Worm (Caenorhabditis elegans): Measurements from ENCODE around the gene jnk-1.

DNA sequence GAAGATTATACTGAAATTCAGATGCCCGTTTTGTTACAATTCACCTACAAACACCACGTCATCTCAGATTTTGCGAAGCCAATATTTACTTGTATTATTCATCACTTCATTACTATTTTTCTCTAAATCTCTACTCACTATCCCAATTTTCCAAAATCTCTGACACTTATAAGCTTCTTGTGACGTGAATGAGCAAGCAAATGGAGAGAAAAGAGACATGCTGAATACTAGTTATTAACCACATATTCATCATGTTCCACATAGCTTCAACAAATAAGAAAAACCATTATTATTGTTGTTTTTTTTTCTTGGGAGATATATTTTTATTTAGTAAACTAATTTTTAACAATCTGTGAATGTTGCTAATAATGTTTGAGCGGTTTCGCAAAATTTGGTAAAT lies 6.2 kb upstream of the jnk-1 start:
- no peak for TF ChIP-seq nhr-237 (tag; optimal IDR thresholded peaks at IDR 0.05)
- TF ChIP-seq nhr-10 (tag; optimal IDR thresholded peaks at IDR 0.05), result no peak
- no peak for TF ChIP-seq dmd-4 (tag; optimal IDR thresholded peaks at IDR 0.05)
- TF ChIP-seq ama-1 (optimal IDR thresholded peaks at IDR 0.05), result no peak
- TF ChIP-seq nhr-11 (tag; optimal IDR thresholded peaks at IDR 0.05), result no peak
- TF ChIP-seq lin-13 (GFP tag; optimal IDR thresholded peaks at IDR 0.05), result no peak
- TF ChIP-seq zag-1 (tag; optimal IDR thresholded peaks at IDR 0.05), result no peak
